Fruit fly (Drosophila melanogaster) ovary, adult (tissue): Measurements from ENCODE around the gene CG9135.

Experiments
- CG17801 ChIP-seq: fragments of 200-800 bp; optimal IDR thresholded peaks from 2 replicates; lab custom pipeline; 2019; ENCODE audit warnings: missing biosample characterization, mild to moderate bottlenecking, missing genetic modification characterization, moderate library complexity; ENCODE audit not compliant: partially characterized antibody

The CG9135 gene

dm6 chr2L:6050575-6050974, at the start of gene CG9135:
CG9135 (plus strand) TSS chr2L:6050800.
- no peak for TF ChIP-seq CG17801 (GFP tag; lab: Kevin White, UChicago)

- TF ChIP-seq CG17801 (GFP tag; lab: Kevin White, UChicago), result no peak
Observed at dm6 chr2L:6006508-6007232, 43.9 kb upstream of the CG9135 start, which contains the start of gene Gal. Gal (minus strand) TSS chr2L:6006827.

dm6 chr2L:6012303-6013070, 38.1 kb upstream of the CG9135 start, which contains the start of gene CG9098:
CG9098 (minus strand) TSS chr2L:6012338.
- peak; percentile 68 for TF ChIP-seq CG17801 (GFP tag; lab: Kevin White, UChicago)

dm6 chr2L:6013071-6013417, 37.6 kb upstream of the CG9135 start:
- TF ChIP-seq CG17801 (GFP tag; lab: Kevin White, UChicago), result no peak

- TF ChIP-seq CG17801 (GFP tag; lab: Kevin White, UChicago), result no peak
Observed at dm6 chr2L:6019352-6020131, 31.1 kb upstream of the CG9135 start, which contains the start of gene H2.0. H2.0 (minus strand) TSS chr2L:6019402.

- TF ChIP-seq CG17801 (GFP tag; lab: Kevin White, UChicago), result no peak
Observed at dm6 chr2L:6020535-6020934, 30.1 kb upstream of the CG9135 start, which contains the start of gene CG13996. CG13996 (plus strand) TSS chr2L:6020835.

- TF ChIP-seq CG17801 (GFP tag; lab: Kevin White, UChicago), result no peak
Observed at dm6 chr2L:6022793-6023192, 27.8 kb upstream of the CG9135 start.

- TF ChIP-seq CG17801 (GFP tag; lab: Kevin White, UChicago), result no peak
Observed at dm6 chr2L:6024345-6024907, 26.2 kb upstream of the CG9135 start, which contains the start of gene CG9107. CG9107 (minus strand) TSS chr2L:6024539.

- TF ChIP-seq CG17801 (GFP tag; lab: Kevin White, UChicago), result no peak
Observed at dm6 chr2L:6028712-6029111, 21.9 kb upstream of the CG9135 start.

- TF ChIP-seq CG17801 (GFP tag; lab: Kevin White, UChicago), result no peak
Observed at dm6 chr2L:6031838-6032237, 18.8 kb upstream of the CG9135 start.

dm6 chr2L:6034344-6034743, 16.3 kb upstream of the CG9135 start, which contains the start of gene CG9109:
CG9109 (minus strand) TSS chr2L:6034423.
- no peak for TF ChIP-seq CG17801 (GFP tag; lab: Kevin White, UChicago)

dm6 chr2L:6035155-6035554, 15.4 kb upstream of the CG9135 start:
- TF ChIP-seq CG17801 (GFP tag; lab: Kevin White, UChicago), result no peak

dm6 chr2L:6036710-6037109, 13.9 kb upstream of the CG9135 start, which contains the start of gene mtm:
mtm (minus strand) TSS chr2L:6037015.
- TF ChIP-seq CG17801 (GFP tag; lab: Kevin White, UChicago), result no peak

dm6 chr2L:6037830-6038229, 12.8 kb upstream of the CG9135 start, which contains the start of the genes CG9117 and CG31643:
CG9117 (minus strand) TSS chr2L:6037902.
CG31643 (plus strand) TSS chr2L:6038117.
- TF ChIP-seq CG17801 (GFP tag; lab: Kevin White, UChicago), result peak; percentile 70
